Worm (Caenorhabditis elegans): Measurements from ENCODE around the gene C31E10.6.
A peak's percentile ranks its signal among the peaks of the same experiment; 100 is the strongest.

DNA sequence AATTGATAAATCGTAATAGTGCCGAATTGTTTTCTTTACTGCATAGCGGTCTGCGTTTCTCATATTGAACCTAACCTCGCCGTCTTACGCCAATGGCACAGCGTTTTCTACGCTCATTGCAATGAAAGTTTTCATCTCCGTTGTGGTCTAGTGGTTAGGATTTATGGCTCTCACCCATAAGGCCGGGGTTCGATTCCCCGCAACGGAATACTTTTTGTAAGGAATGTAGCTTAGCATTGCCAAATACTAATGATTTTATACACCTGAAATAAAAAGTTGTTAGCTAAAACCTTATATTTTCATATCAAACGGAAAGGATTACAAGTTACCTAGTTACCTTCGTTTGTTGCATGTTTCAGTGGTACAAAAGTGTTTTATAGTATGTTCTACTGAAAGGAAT lies 19.7 kb downstream of the C31E10.6 start:
- TF ChIP-seq B0035.1 (tag; optimal IDR thresholded peaks at IDR 0.05), result peak; percentile 35
- TF ChIP-seq B0019.2 (GFP tag; conservative IDR thresholded peaks at IDR 0.05), result 0 out of 2 replicates have a peak, but pooled peaks have one; percentile 23
- TF ChIP-seq pha-4 (tag; optimal IDR thresholded peaks at IDR 0.05), result no peak
- TF ChIP-seq C17E4.6 (GFP tag; IDR thresholded peaks at IDR 0.05), result no peak
- peak; percentile 68 for TF ChIP-seq lir-1 (GFP tag; conservative IDR thresholded peaks at IDR 0.05)
- peak; percentile 68 for TF ChIP-seq attf-5 (GFP tag; optimal IDR thresholded peaks at IDR 0.05)
- TF ChIP-seq ztf-26 (tag; optimal IDR thresholded peaks at IDR 0.05), result peak; percentile 57
- peak; percentile 71 for TF ChIP-seq nhr-90 (tag; optimal IDR thresholded peaks at IDR 0.05)
- peak; percentile 76 for TF ChIP-seq ceh-27 (GFP tag; optimal IDR thresholded peaks at IDR 0.05)
- no peak for TF ChIP-seq Y53F4B.3 (GFP tag; IDR thresholded peaks at IDR 0.05)
- TF ChIP-seq hmg-1.2 (GFP tag; IDR thresholded peaks at IDR 0.05), result peak; percentile 87
- TF ChIP-seq lag-1 (GFP tag; IDR thresholded peaks at IDR 0.05), result 0 out of 2 replicates have a peak, but pooled peaks have one; percentile 73
- peak; percentile 15; the same call in 1 of the 2 replicates for TF ChIP-seq ztf-6 (GFP tag; IDR thresholded peaks at IDR 0.05)

All from whole organism, young adult.